Fruit fly (Drosophila melanogaster) whole organism, wandering third instar larva: ENCODE measurements around the gene Arl1.

Experiments used
- Abd-B ChIP-seq: fragments of >200 bp; optimal IDR thresholded peaks from 2 replicates; lab custom pipeline; 2017; ENCODE audit warnings: missing biosample characterization, missing genetic modification characterization
- CG32264 ChIP-seq: fragments of 200-800 bp; sonication (Bioruptor generic); optimal IDR thresholded peaks from 2 replicates; lab custom pipeline; 2016; ENCODE audit warnings: missing biosample characterization, missing genetic modification characterization
- Dfd ChIP-seq: fragments of >200 bp; optimal IDR thresholded peaks from 2 replicates; lab custom pipeline; 2017; ENCODE audit warnings: missing biosample characterization, missing genetic modification characterization
- Sp1 ChIP-seq: fragments of 200-800 bp; sonication (Bioruptor generic); optimal IDR thresholded peaks from 3 replicates; lab custom pipeline; 2019; ENCODE audit warnings: missing biosample characterization, mild to moderate bottlenecking, missing genetic modification characterization, moderate library complexity
- br ChIP-seq: fragments of 200-800 bp; sonication (Bioruptor generic); optimal IDR thresholded peaks from 2 replicates; lab custom pipeline; 2016; ENCODE audit warnings: missing biosample characterization, missing genetic modification characterization
- h ChIP-seq: fragments of 200-800 bp; sonication (Bioruptor generic); optimal IDR thresholded peaks from 3 replicates; lab custom pipeline; 2016; ENCODE audit warnings: missing biosample characterization, mild to moderate bottlenecking, missing genetic modification characterization
- lola ChIP-seq: fragments of >200 bp; optimal IDR thresholded peaks from 2 replicates; lab custom pipeline; 2017; ENCODE audit warnings: missing biosample characterization, missing genetic modification characterization
- sage ChIP-seq: fragments of 200-800 bp; sonication (Bioruptor generic); optimal IDR thresholded peaks from 2 replicates; lab custom pipeline; 2016; ENCODE audit warnings: missing biosample characterization, mild to moderate bottlenecking, missing genetic modification characterization
- tai ChIP-seq: sonication (Bioruptor generic); optimal IDR thresholded peaks from 2 replicates; lab custom pipeline; 2016; ENCODE audit warnings: missing biosample characterization, missing genetic modification characterization

DNA sequence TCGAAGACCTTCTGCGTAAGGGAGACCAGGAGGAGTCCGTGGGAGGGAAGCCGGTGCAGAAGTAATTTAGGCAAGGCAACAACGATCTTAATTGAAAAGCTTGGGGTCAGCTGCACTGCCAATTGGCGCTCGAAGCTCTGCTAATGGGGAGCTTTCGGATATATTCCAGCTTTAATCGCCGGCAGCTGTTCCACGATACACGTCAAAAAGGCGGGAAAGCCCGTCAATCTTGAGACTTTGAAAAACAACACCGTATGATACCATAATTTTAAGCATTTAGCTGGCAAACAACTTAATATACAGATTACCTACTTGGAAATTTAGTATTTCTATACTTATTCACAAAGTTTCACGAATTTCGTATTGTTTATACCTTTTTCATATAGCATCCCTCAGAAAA is 1.5 kb upstream of the Arl1 start:
- TF ChIP-seq Sp1 (GFP tag; lab: Kevin White, UChicago) (no peak), lola (GFP tag; lab: Kevin White, UChicago) (no peak), sage (GFP tag; lab: Kevin White, UChicago) (no peak), h (GFP tag; lab: Kevin White, UChicago) (no peak), Abd-B (GFP tag; lab: Kevin White, UChicago) (no peak), tai (no peak), Dfd (GFP tag; lab: Kevin White, UChicago) (no peak), br (no peak), CG32264 (GFP tag; lab: Kevin White, UChicago) (no peak)
